Fruit fly (Drosophila melanogaster): Measurements from ENCODE around the gene spartin.
A peak's percentile ranks its signal among the peaks of the same experiment; 100 is the strongest.

The spartin gene

DNA sequence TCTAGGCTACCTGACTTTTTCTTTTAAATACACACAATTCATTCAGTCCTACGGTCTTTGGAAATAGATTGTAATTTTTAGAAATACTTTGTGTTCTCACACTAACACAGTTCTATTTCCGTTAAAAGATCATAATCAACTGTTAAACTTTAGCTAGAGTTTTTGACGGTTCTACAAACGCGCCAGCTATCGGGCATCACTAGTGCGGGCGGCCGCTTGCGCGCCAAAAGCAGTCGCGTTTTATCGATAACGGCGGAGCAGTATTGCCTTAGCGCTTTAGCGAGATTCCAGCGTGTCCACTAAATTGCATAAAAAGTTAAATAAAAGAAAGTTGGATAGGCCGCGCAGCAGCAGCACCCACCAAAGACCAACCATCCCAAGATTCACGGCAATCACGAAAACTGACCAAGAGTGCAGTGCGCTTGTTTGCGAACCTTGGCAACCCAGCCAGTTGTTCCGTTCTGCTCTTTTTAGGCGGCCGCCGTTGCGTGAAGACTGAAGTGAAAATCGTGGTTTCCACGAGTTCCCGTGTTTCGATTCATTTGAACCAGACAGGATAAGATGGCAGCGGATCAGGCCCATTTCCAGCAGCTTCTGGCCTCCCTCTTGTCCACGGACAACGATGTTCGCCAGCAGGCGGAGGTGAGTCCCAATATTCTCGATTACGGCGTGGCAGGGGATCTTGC, 5.3 kb upstream of the spartin start, which contains the start of gene Karybeta3 (continued):
- TF ChIP-seq CG9932 (GFP tag; IDR thresholded peaks at IDR 0.05) (peak; percentile 81), ranshi (GFP tag; IDR thresholded peaks at IDR 0.05) (peak; percentile 80; the same call in 1 of the 2 replicates), CG8388 (GFP tag; optimal IDR thresholded peaks at IDR 0.05) (peak; percentile 60), sens (GFP tag) (peak; percentile 96), nerfin-1 (tag; optimal IDR thresholded peaks at IDR 0.05) (peak; percentile 41), croc (GFP tag; conservative IDR thresholded peaks at IDR 0.05) (0 out of 3 replicates have a peak, but pooled peaks have one; percentile 24), slou (GFP tag; optimal IDR thresholded peaks at IDR 0.05) (peak; percentile 10), CG6813 (GFP tag; optimal IDR thresholded peaks at IDR 0.05) (peak; percentile 59), disco-r (GFP tag; optimal IDR thresholded peaks at IDR 0.05) (peak; percentile 48), Lpt (GFP tag; optimal IDR thresholded peaks at IDR 0.05) (no peak), pho (GFP tag; optimal IDR thresholded peaks at IDR 0.05) (peak; percentile 78), CG13287 (GFP tag; IDR thresholded peaks at IDR 0.05; ENCODE audit: partially characterized antibody) (peak; percentile 73), scrt (GFP tag; optimal IDR thresholded peaks at IDR 0.05) (peak; percentile 34), org-1 (GFP tag; optimal IDR thresholded peaks at IDR 0.05) (peak; percentile 40), fd3F (GFP tag; optimal IDR thresholded peaks at IDR 0.05) (peak; percentile 18), CG3281 (GFP tag; optimal IDR thresholded peaks at IDR 0.05) (peak; percentile 75), CG10462 (GFP tag; optimal IDR thresholded peaks at IDR 0.05) (peak; percentile 16), ap (GFP tag; IDR thresholded peaks at IDR 0.05) (peak; percentile 36; the same call in 1 of the 2 replicates), Fer3 (tag; optimal IDR thresholded peaks at IDR 0.05) (peak; percentile 66), Hr3 (GFP tag; optimal IDR thresholded peaks at IDR 0.05) (peak; percentile 66), ham (GFP tag; IDR thresholded peaks at IDR 0.05) (no peak), fd96Cb (tag; optimal IDR thresholded peaks at IDR 0.05) (peak; percentile 28), GATAe (GFP tag; conservative IDR thresholded peaks at IDR 0.05) (peak; percentile 37; the same call in 1 of the 2 replicates), CG2120 (GFP tag; optimal IDR thresholded peaks at IDR 0.05) (peak; percentile 84), zfh1 (GFP tag; IDR thresholded peaks at IDR 0.05) (peak; percentile 84), Awh (GFP tag; IDR thresholded peaks at IDR 0.05) (peak; percentile 68), Neu2 (GFP tag; optimal IDR thresholded peaks at IDR 0.05; ENCODE audit: borderline replicate concordance) (no peak), unpg (GFP tag; optimal IDR thresholded peaks at IDR 0.05) (peak; percentile 66), Spps (tag; optimal IDR thresholded peaks at IDR 0.05) (peak; percentile 8), CG4854 (GFP tag; optimal IDR thresholded peaks at IDR 0.05) (peak; percentile 54), maf-S (GFP tag; optimal IDR thresholded peaks at IDR 0.05) (peak; percentile 86), CG1792 (GFP tag; optimal IDR thresholded peaks at IDR 0.05) (peak; percentile 83), CG13123 (GFP tag; optimal IDR thresholded peaks at IDR 0.05) (peak; percentile 2), Kr (GFP tag; optimal IDR thresholded peaks at IDR 0.05) (no peak), CG33213 (GFP tag; optimal IDR thresholded peaks at IDR 0.05) (peak; percentile 85), sna (GFP tag; IDR thresholded peaks at IDR 0.05; ENCODE audit: partially characterized antibody) (peak; percentile 68; the same call in 1 of the 2 replicates), Eip74EF (GFP tag; optimal IDR thresholded peaks at IDR 0.05) (peak in 1 of 2 experiments; percentile 30), knrl (GFP tag; IDR thresholded peaks at IDR 0.05; ENCODE audit: partially characterized antibody) (peak; percentile 57), ems (GFP tag; optimal IDR thresholded peaks at IDR 0.05) (peak; percentile 83), az2 (GFP tag; optimal IDR thresholded peaks at IDR 0.05) (peak; percentile 63), CG34376 (GFP tag; optimal IDR thresholded peaks at IDR 0.05) (peak; percentile 81), bigmax (GFP tag; optimal IDR thresholded peaks at IDR 0.05) (no peak), Tbp (GFP tag; optimal IDR thresholded peaks at IDR 0.05) (no peak), Dad (GFP tag; optimal IDR thresholded peaks at IDR 0.05) (peak; percentile 85), Sin3A (optimal IDR thresholded peaks at IDR 0.05) (peak; percentile 62), h (optimal IDR thresholded peaks at IDR 0.05) (no peak), Antp (GFP tag; optimal IDR thresholded peaks at IDR 0.05) (peak; percentile 90), CG7839 (tag; optimal IDR thresholded peaks at IDR 0.05) (peak; percentile 68), crc (GFP tag; optimal IDR thresholded peaks at IDR 0.05) (peak; percentile 28), klu (GFP tag; IDR thresholded peaks at IDR 0.05) (no peak)

All from whole organism, embryonic.